Worm (Caenorhabditis elegans) whole organism, L4 larva: ENCODE measurements around the gene fipr-3.

Experiments used
- F44E2.7 ChIP-seq: fragments of 200-800 bp; sonication (Bioruptor generic); IDR thresholded peaks from 2 replicates; pipeline ENCODE4 v2.1.2; 2022; ENCODE audit warnings: missing genetic modification characterization, missing compliant biosample characterization
- T20F7.1 ChIP-seq: fragments of 200-800 bp; sonication (Bioruptor generic); optimal IDR thresholded peaks from 2 replicates; lab custom pipeline; 2018; ENCODE audit warnings: mild to moderate bottlenecking, missing genetic modification characterization, missing compliant biosample characterization
- T26A8.4 ChIP-seq: fragments of 200-800 bp; sonication (Bioruptor generic); IDR thresholded peaks from 2 replicates; pipeline ENCODE4 v1.3.6; 2022; ENCODE audit warnings: missing genetic modification characterization, missing compliant biosample characterization
- Y105C5A.15 ChIP-seq: fragments of 200-800 bp; sonication (Bioruptor generic); IDR thresholded peaks from 2 replicates; pipeline ENCODE4 v1.3.6; 2022; ENCODE audit warnings: missing genetic modification characterization, missing compliant biosample characterization
- Y48G9A.11 ChIP-seq: fragments of 200-800 bp; sonication (Bioruptor generic); IDR thresholded peaks from 2 replicates; pipeline ENCODE4 v1.3.6; 2022; ENCODE audit warnings: missing genetic modification reagents, missing genetic modification characterization, missing compliant biosample characterization
- Y5F2A.4 ChIP-seq: fragments of 200-800 bp; sonication (Bioruptor generic); optimal IDR thresholded peaks from 2 replicates; lab custom pipeline; 2018; ENCODE audit warnings: mild to moderate bottlenecking, missing genetic modification characterization, missing compliant biosample characterization
- ZK337.2 ChIP-seq: fragments of 200-800 bp; sonication (Bioruptor generic); IDR thresholded peaks from 2 replicates; pipeline ENCODE4 v1.3.6; 2022; ENCODE audit warnings: missing genetic modification reagents, missing genetic modification characterization, missing compliant biosample characterization
- ZK546.5 ChIP-seq, 2 experiments: sonication (generic microtip); optimal IDR thresholded peaks; 2 replicates each; lab custom pipeline; 2017; ENCODE audit warnings: missing biosample characterization in 2 of 2, missing genetic modification characterization in 2 of 2
- ceh-20 ChIP-seq: fragments of 200-800 bp; sonication (Bioruptor generic); IDR thresholded peaks from 2 replicates; pipeline ENCODE4 v1.3.6; 2022; ENCODE audit warnings: missing genetic modification reagents, missing genetic modification characterization, missing compliant biosample characterization
- ceh-28 ChIP-seq: fragments of 150-350 bp; optimal IDR thresholded peaks from 2 replicates; lab custom pipeline; 2014; ENCODE audit warnings: missing biosample characterization, missing genetic modification reagents, missing genetic modification characterization
- ceh-44 ChIP-seq: fragments of 200-800 bp; sonication (Bioruptor generic); IDR thresholded peaks from 2 replicates; pipeline ENCODE4 v1.3.6; 2022; ENCODE audit warnings: missing genetic modification reagents, missing genetic modification characterization, missing compliant biosample characterization
- ceh-82 ChIP-seq: sonication (generic microtip); optimal IDR thresholded peaks from 2 replicates; lab custom pipeline; 2017; ENCODE audit warnings: missing biosample characterization, missing genetic modification characterization
- ces-1 ChIP-seq: fragments of 150-350 bp; sonication (generic microtip); optimal IDR thresholded peaks from 4 replicates; lab custom pipeline; 2014; ENCODE audit warnings: missing biosample characterization, missing genetic modification reagents, missing genetic modification characterization
- daf-12 ChIP-seq: fragments of 150-350 bp; optimal IDR thresholded peaks from 2 replicates; lab custom pipeline; 2014; ENCODE audit warnings: missing biosample characterization, missing genetic modification reagents, missing genetic modification characterization
- daf-8 ChIP-seq: fragments of 200-800 bp; sonication (Bioruptor generic); IDR thresholded peaks from 2 replicates; pipeline ENCODE4 v1.3.6; 2022; ENCODE audit warnings: missing genetic modification characterization, missing compliant biosample characterization
- dmd-6 ChIP-seq: fragments of 200-800 bp; sonication (Bioruptor generic); IDR thresholded peaks from 2 replicates; pipeline ENCODE4 v1.3.6; 2022; ENCODE audit warnings: missing genetic modification reagents, missing genetic modification characterization, missing compliant biosample characterization
- dmd-8 ChIP-seq: fragments of 200-800 bp; sonication (Bioruptor generic); IDR thresholded peaks from 2 replicates; pipeline ENCODE4 v1.3.6; 2022; ENCODE audit warnings: missing genetic modification characterization, missing compliant biosample characterization
- dmd-9 ChIP-seq: fragments of 200-800 bp; sonication (Bioruptor generic); IDR thresholded peaks from 2 replicates; pipeline ENCODE4 v1.3.6; 2022; ENCODE audit warnings: missing genetic modification reagents, missing genetic modification characterization, missing compliant biosample characterization
- dpl-1 ChIP-seq: fragments of 150-350 bp; optimal IDR thresholded peaks from 2 replicates; lab custom pipeline; 2014; ENCODE audit warnings: missing biosample characterization, missing genetic modification reagents, missing genetic modification characterization
- dve-1 ChIP-seq: sonication (generic microtip); optimal IDR thresholded peaks from 2 replicates; lab custom pipeline; 2017; ENCODE audit warnings: antibody characterized with exemption, mild to moderate bottlenecking, missing genetic modification characterization, missing compliant biosample characterization; ENCODE audit not compliant: insufficient read depth
- egl-27 ChIP-seq: sonication (generic microtip); optimal IDR thresholded peaks from 3 replicates; lab custom pipeline; 2017; ENCODE audit warnings: missing biosample characterization, missing genetic modification reagents, missing genetic modification characterization
- gei-8 ChIP-seq: fragments of 200-800 bp; sonication (Bioruptor generic); optimal IDR thresholded peaks from 2 replicates; lab custom pipeline; 2018; ENCODE audit warnings: mild to moderate bottlenecking, missing genetic modification characterization, missing compliant biosample characterization
- hlh-11 ChIP-seq: fragments of 200-800 bp; sonication (Bioruptor generic); optimal IDR thresholded peaks from 2 replicates; lab custom pipeline; 2018; ENCODE audit warnings: mild to moderate bottlenecking, missing genetic modification characterization, missing compliant biosample characterization
- hmg-1.1 ChIP-seq: fragments of 200-800 bp; sonication (Bioruptor generic); IDR thresholded peaks from 2 replicates; pipeline ENCODE4 v1.3.6; 2022; ENCODE audit warnings: missing genetic modification reagents, missing genetic modification characterization, missing compliant biosample characterization
- lim-7 ChIP-seq: fragments of 200-800 bp; sonication (Bioruptor generic); IDR thresholded peaks from 2 replicates; pipeline ENCODE4 v1.3.6; 2022; ENCODE audit warnings: missing genetic modification characterization, missing compliant biosample characterization
- madf-5 ChIP-seq, 2 experiments: fragments of 200-800 bp; sonication (Bioruptor generic); IDR thresholded peaks; 2 replicates each; pipeline ENCODE4 v1.3.6; 2022; ENCODE audit warnings: missing compliant biosample characterization in 2 of 2, missing genetic modification characterization in 2 of 2
- mdl-1 ChIP-seq, 2 experiments: fragments of 150-350 bp in 1 of 2; sonication (generic microtip) in 1 of 2; optimal IDR thresholded peaks; 2 replicates each; lab custom pipeline; 2014 to 2017; ENCODE audit warnings: missing biosample characterization in 2 of 2, missing genetic modification characterization in 2 of 2
- mdt-29 ChIP-seq: fragments of 200-800 bp; sonication (Bioruptor generic); IDR thresholded peaks from 2 replicates; pipeline ENCODE4 v1.3.6; 2022; ENCODE audit warnings: missing genetic modification reagents, missing genetic modification characterization, missing compliant biosample characterization
- mep-1 ChIP-seq: fragments of 150-350 bp; sonication (generic microtip); optimal IDR thresholded peaks from 3 replicates; lab custom pipeline; 2014; ENCODE audit warnings: missing biosample characterization, missing genetic modification characterization
- mxl-2 ChIP-seq: fragments of 200-800 bp; sonication (Bioruptor generic); conservative IDR thresholded peaks from 2 replicates; pipeline ENCODE4 v1.3.6; 2022; ENCODE audit warnings: missing genetic modification reagents, missing genetic modification characterization, missing compliant biosample characterization
- mxl-3 ChIP-seq: fragments of 200-800 bp; sonication (Bioruptor generic); optimal IDR thresholded peaks from 2 replicates; lab custom pipeline; 2018; ENCODE audit warnings: mild to moderate bottlenecking, missing genetic modification characterization, missing compliant biosample characterization
- nhr-102 ChIP-seq: sonication (generic microtip); optimal IDR thresholded peaks from 2 replicates; lab custom pipeline; 2016; ENCODE audit warnings: mild to moderate bottlenecking, missing genetic modification characterization, moderate library complexity, missing compliant biosample characterization
- nhr-111 ChIP-seq: fragments of 200-800 bp; sonication (Bioruptor generic); optimal IDR thresholded peaks from 2 replicates; lab custom pipeline; 2018; ENCODE audit warnings: mild to moderate bottlenecking, missing genetic modification characterization, missing compliant biosample characterization
- nhr-237 ChIP-seq: sonication (generic microtip); optimal IDR thresholded peaks from 2 replicates; lab custom pipeline; 2017; ENCODE audit warnings: missing biosample characterization, missing genetic modification characterization
- nhr-28 ChIP-seq: fragments of 150-350 bp; optimal IDR thresholded peaks from 2 replicates; lab custom pipeline; 2014; ENCODE audit warnings: missing biosample characterization, missing genetic modification characterization
- nhr-41 ChIP-seq: fragments of 200-800 bp; sonication (Bioruptor generic); IDR thresholded peaks from 2 replicates; pipeline ENCODE4 v1.3.6; 2022; ENCODE audit warnings: missing genetic modification reagents, missing genetic modification characterization, missing compliant biosample characterization
- nhr-42 ChIP-seq: fragments of 200-800 bp; sonication (Bioruptor generic); IDR thresholded peaks from 2 replicates; pipeline ENCODE4 v1.3.6; 2022; ENCODE audit warnings: missing genetic modification characterization, missing compliant biosample characterization
- nhr-6 ChIP-seq: fragments of 150-350 bp; optimal IDR thresholded peaks from 2 replicates; lab custom pipeline; 2014; ENCODE audit warnings: missing biosample characterization, missing genetic modification characterization
- nhr-77 ChIP-seq: fragments of 150-350 bp; optimal IDR thresholded peaks from 2 replicates; lab custom pipeline; 2014; ENCODE audit warnings: missing biosample characterization, missing genetic modification characterization
- php-3 ChIP-seq: fragments of 200-800 bp; sonication (Bioruptor generic); IDR thresholded peaks from 2 replicates; pipeline ENCODE4 v1.3.6; 2022; ENCODE audit warnings: missing genetic modification reagents, missing genetic modification characterization, missing compliant biosample characterization
- snpc-4 ChIP-seq: fragments of 150-350 bp; optimal IDR thresholded peaks from 2 replicates; lab custom pipeline; 2014; ENCODE audit warnings: missing biosample characterization, missing genetic modification characterization
- spr-1 ChIP-seq: sonication (generic microtip); optimal IDR thresholded peaks from 2 replicates; lab custom pipeline; 2016; ENCODE audit warnings: mild to moderate bottlenecking, missing genetic modification characterization, missing compliant biosample characterization
- unc-39 ChIP-seq: sonication (generic microtip); optimal IDR thresholded peaks from 2 replicates; lab custom pipeline; 2017; ENCODE audit warnings: missing biosample characterization, missing genetic modification characterization
- zfp-2 ChIP-seq: sonication (generic microtip); optimal IDR thresholded peaks from 2 replicates; lab custom pipeline; 2016; ENCODE audit warnings: mild to moderate bottlenecking, missing genetic modification characterization, missing compliant biosample characterization
- zfp-3 ChIP-seq: fragments of 200-800 bp; sonication (Bioruptor generic); conservative IDR thresholded peaks from 2 replicates; pipeline ENCODE4 v1.3.6; 2022; ENCODE audit warnings: missing genetic modification reagents, missing genetic modification characterization, missing compliant biosample characterization
- zip-11 ChIP-seq: fragments of 200-800 bp; sonication (Bioruptor generic); IDR thresholded peaks from 2 replicates; pipeline ENCODE4 v1.3.6; 2022; ENCODE audit warnings: missing genetic modification characterization, missing compliant biosample characterization
- zip-2 ChIP-seq: fragments of 150-350 bp; optimal IDR thresholded peaks from 2 replicates; lab custom pipeline; 2014; ENCODE audit warnings: missing biosample characterization, missing genetic modification characterization
- ztf-11 ChIP-seq: fragments of 150-350 bp; optimal IDR thresholded peaks from 2 replicates; lab custom pipeline; 2014; ENCODE audit warnings: missing biosample characterization, missing genetic modification characterization
- ztf-7 ChIP-seq: fragments of 150-350 bp; optimal IDR thresholded peaks from 2 replicates; lab custom pipeline; 2014; ENCODE audit warnings: missing biosample characterization, missing genetic modification characterization

fipr-3 gene

ce11 chrX:14465593-14465992 lies 42.4 kb downstream of the fipr-3 start, which contains the start of gene M163.22:
TSS of gene M163.22 (plus strand) at chrX:14465893.
- TF ChIP-seq ceh-44 (GFP tag; lab: Robert Waterston, UW) (no peak), mep-1 (tag; lab: Kevin White, UChicago) (no peak), ztf-11 (tag; lab: Kevin White, UChicago) (no peak), Y105C5A.15 (no peak), lim-7 (no peak), nhr-41 (GFP tag; lab: Robert Waterston, UW) (no peak), snpc-4 (tag; lab: Kevin White, UChicago) (no peak), egl-27 (no peak), ceh-20 (GFP tag; lab: Robert Waterston, UW) (no peak), zip-11 (no peak)

- TF ChIP-seq daf-12 (tag; lab: Kevin White, UChicago) (no peak), ZK546.5 (tag; optimal IDR thresholded peaks at IDR 0.05; lab: Kevin White, UChicago) (no peak), ztf-7 (tag; lab: Kevin White, UChicago) (no peak), nhr-28 (tag; lab: Kevin White, UChicago) (no peak), nhr-111 (GFP tag; lab: Kevin White, UChicago) (no peak), Y5F2A.4 (GFP tag; lab: Kevin White, UChicago) (no peak), mxl-3 (no peak), madf-5 (GFP tag; IDR thresholded peaks at IDR 0.05; lab: Robert Waterston, UW) (no peak), ceh-82 (tag; lab: Kevin White, UChicago) (no peak), dve-1 (tag; lab: Kevin White, UChicago) (no peak), ceh-20 (GFP tag; lab: Robert Waterston, UW) (no peak)
Observed at ce11 chrX:14466532-14466931, 43.3 kb downstream of the fipr-3 start, which contains the start of gene M163.21. TSS of gene M163.21 (plus strand) at chrX:14466832.

DNA sequence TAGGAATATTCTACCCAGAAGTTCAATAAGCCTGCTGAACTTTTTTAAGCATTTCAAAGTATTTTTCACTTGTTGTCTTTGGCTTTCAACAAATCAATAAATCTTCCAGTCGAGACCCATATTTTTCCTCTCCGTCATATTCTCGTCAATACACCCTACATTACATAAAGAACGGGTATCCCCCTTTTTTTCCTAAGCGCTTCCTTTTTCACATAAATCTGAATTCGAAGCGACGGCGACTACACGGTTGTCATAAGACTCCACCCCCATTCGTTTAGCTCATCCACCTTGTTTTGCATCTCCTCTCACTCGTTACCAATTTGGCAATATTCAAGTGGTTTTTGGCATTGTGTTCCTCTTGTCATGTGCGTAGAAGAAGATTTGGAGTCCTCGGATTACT lies 46.1 kb downstream of the fipr-3 start, which contains the start of gene M163.9:
Gene M163.9, plus strand, starts transcription at position 301 of the 400 bp plus-strand sequence.
- TF ChIP-seq lim-7 (no peak), hlh-11 (tag; lab: Kevin White, UChicago) (no peak), ceh-82 (tag; lab: Kevin White, UChicago) (no peak), zip-2 (tag; lab: Kevin White, UChicago) (no peak), Y48G9A.11 (GFP tag; lab: Robert Waterston, UW) (no peak), snpc-4 (tag; lab: Kevin White, UChicago) (no peak), T20F7.1 (no peak), unc-39 (tag; lab: Kevin White, UChicago) (no peak), zfp-2 (no peak), mdt-29 (no peak), F44E2.7 (GFP tag; lab: Robert Waterston, UW) (no peak), dmd-9 (no peak), dmd-8 (GFP tag; lab: Robert Waterston, UW) (no peak), ZK546.5 (tag; optimal IDR thresholded peaks at IDR 0.05; lab: Kevin White, UChicago) (no peak), spr-1 (no peak), nhr-237 (tag; lab: Kevin White, UChicago) (no peak), dpl-1 (GFP tag; lab: Kevin White, UChicago) (no peak), T26A8.4 (GFP tag; lab: Robert Waterston, UW) (no peak), Y105C5A.15 (no peak), daf-8 (GFP tag; lab: Robert Waterston, UW) (no peak)

ce11 chrX:14470687-14471086 lies 47.5 kb downstream of the fipr-3 start, which contains the start of gene M163.10:
TSS of gene M163.10 (plus strand) at chrX:14470987.
- TF ChIP-seq zfp-3 (GFP tag; lab: Robert Waterston, UW): no peak
- no peak for TF ChIP-seq ces-1 (GFP tag; lab: Kevin White, UChicago)
- TF ChIP-seq ceh-20 (GFP tag; lab: Robert Waterston, UW): no peak
- no peak for TF ChIP-seq hmg-1.1 (GFP tag; lab: Robert Waterston, UW)
- TF ChIP-seq nhr-42 (GFP tag; lab: Robert Waterston, UW): no peak
- no peak for TF ChIP-seq dmd-6
- no peak for TF ChIP-seq nhr-6 (tag; lab: Kevin White, UChicago)
- no peak for TF ChIP-seq nhr-77 (tag; lab: Kevin White, UChicago)
- TF ChIP-seq ceh-28 (tag; lab: Kevin White, UChicago): no peak
- TF ChIP-seq ZK337.2 (GFP tag; lab: Robert Waterston, UW): no peak
- TF ChIP-seq nhr-102 (tag; lab: Kevin White, UChicago): no peak
- TF ChIP-seq mdl-1 (tag; optimal IDR thresholded peaks at IDR 0.05; lab: Kevin White, UChicago): no peak
- no peak for TF ChIP-seq mxl-2
- TF ChIP-seq php-3 (GFP tag; lab: Robert Waterston, UW): no peak
- TF ChIP-seq gei-8 (GFP tag; lab: Kevin White, UChicago): no peak
